Worm (Caenorhabditis elegans) whole organism, mixed stage, embryonic: ENCODE results near the gene ZC374.2.

Experiments
- elt-3 ChIP-seq: fragments of 150-350 bp; optimal IDR thresholded peaks from 2 replicates; lab custom pipeline; 2014; ENCODE audit warnings: missing biosample characterization, missing genetic modification characterization
- flh-1 ChIP-seq: fragments of 200-800 bp; sonication (Bioruptor generic); optimal IDR thresholded peaks from 2 replicates; lab custom pipeline; 2018; ENCODE audit warnings: mild to moderate bottlenecking, missing genetic modification characterization, moderate library complexity, missing compliant biosample characterization
- lin-13 ChIP-seq: fragments of 150-350 bp; optimal IDR thresholded peaks from 2 replicates; lab custom pipeline; 2014; ENCODE audit warnings: missing biosample characterization, missing genetic modification characterization
- mab-5 ChIP-seq: fragments of 150-350 bp; optimal IDR thresholded peaks from 2 replicates; lab custom pipeline; 2014; ENCODE audit warnings: missing biosample characterization, missing genetic modification characterization
- nhr-12 ChIP-seq: fragments of 150-350 bp; optimal IDR thresholded peaks from 2 replicates; lab custom pipeline; 2014; ENCODE audit warnings: missing biosample characterization, missing genetic modification characterization
- nhr-237 ChIP-seq: fragments of 150-350 bp; optimal IDR thresholded peaks from 2 replicates; lab custom pipeline; 2014; ENCODE audit warnings: missing biosample characterization, missing genetic modification characterization
- nhr-76 ChIP-seq: sonication (generic microtip); optimal IDR thresholded peaks from 2 replicates; lab custom pipeline; 2017; ENCODE audit warnings: missing biosample characterization, missing genetic modification characterization
- pha-4 ChIP-seq: fragments of 150-350 bp; optimal IDR thresholded peaks from 2 replicates; lab custom pipeline; 2018; ENCODE audit warnings: missing biosample characterization, missing genetic modification reagents, missing genetic modification characterization
- snpc-4 ChIP-seq: fragments of 150-350 bp; optimal IDR thresholded peaks from 2 replicates; lab custom pipeline; 2014; ENCODE audit warnings: missing biosample characterization, missing genetic modification characterization
- sptf-1 ChIP-seq: sonication (generic microtip); optimal IDR thresholded peaks from 2 replicates; lab custom pipeline; 2017; ENCODE audit warnings: mild to moderate bottlenecking, missing genetic modification characterization, moderate library complexity, missing compliant biosample characterization
- unc-62 ChIP-seq: fragments of 150-350 bp; optimal IDR thresholded peaks from 2 replicates; lab custom pipeline; 2014; ENCODE audit warnings: missing biosample characterization, missing genetic modification reagents, missing genetic modification characterization
- ztf-11 ChIP-seq: fragments of 150-350 bp; optimal IDR thresholded peaks from 2 replicates; lab custom pipeline; 2014; ENCODE audit warnings: missing biosample characterization, missing genetic modification characterization

- TF ChIP-seq pha-4 (tag; lab: Kevin White, UChicago) (no peak), lin-13 (tag; lab: Kevin White, UChicago) (no peak), elt-3 (tag; lab: Kevin White, UChicago) (no peak), ztf-11 (tag; lab: Kevin White, UChicago) (no peak), mab-5 (tag; lab: Kevin White, UChicago) (no peak), flh-1 (GFP tag; lab: Kevin White, UChicago) (no peak), sptf-1 (tag; lab: Kevin White, UChicago) (no peak), nhr-76 (tag; lab: Kevin White, UChicago) (no peak), snpc-4 (tag; lab: Kevin White, UChicago) (no peak), nhr-237 (tag; lab: Kevin White, UChicago) (no peak), nhr-12 (tag; lab: Kevin White, UChicago) (no peak), unc-62 (no peak)
These were observed 36.9 kb upstream of the ZC374.2 start, which contains the start of gene W07E11.1 for ce11 chrX:10084050-10084672.
